Worm (Caenorhabditis elegans) whole organism, L3 larva: ENCODE results near the gene nspb-4.

Source experiments
- ZK546.5 ChIP-seq: sonication (generic microtip); optimal IDR thresholded peaks from 2 replicates; lab custom pipeline; 2017; ENCODE audit warnings: missing biosample characterization, missing genetic modification characterization
- ceh-82 ChIP-seq: fragments of 150-350 bp; optimal IDR thresholded peaks from 2 replicates; lab custom pipeline; 2014; ENCODE audit warnings: missing biosample characterization, missing genetic modification characterization
- elt-2 ChIP-seq: sonication (generic microtip); optimal IDR thresholded peaks from 2 replicates; lab custom pipeline; 2016; ENCODE audit warnings: missing genetic modification reagents, mild to moderate bottlenecking, missing genetic modification characterization, missing compliant biosample characterization
- mdl-1 ChIP-seq: fragments of 150-350 bp; optimal IDR thresholded peaks from 2 replicates; lab custom pipeline; 2014; ENCODE audit warnings: missing biosample characterization, missing genetic modification characterization
- nhr-12 ChIP-seq: fragments of 150-350 bp; optimal IDR thresholded peaks from 2 replicates; lab custom pipeline; 2014; ENCODE audit warnings: missing biosample characterization, missing genetic modification characterization
- nhr-28 ChIP-seq: fragments of 150-350 bp; optimal IDR thresholded peaks from 2 replicates; lab custom pipeline; 2014; ENCODE audit warnings: missing biosample characterization, missing genetic modification characterization
- skn-1 ChIP-seq: fragments of 150-350 bp; optimal IDR thresholded peaks from 2 replicates; lab custom pipeline; 2014; ENCODE audit warnings: missing biosample characterization, missing genetic modification characterization
- snpc-4 ChIP-seq: fragments of 150-350 bp; optimal IDR thresholded peaks from 2 replicates; lab custom pipeline; 2014; ENCODE audit warnings: missing biosample characterization, missing genetic modification characterization

ce11 chrIV:6562039-6562438 is 36.0 kb upstream of the nspb-4 start:
- TF ChIP-seq elt-2 (tag; lab: Kevin White, UChicago): no peak
- TF ChIP-seq ceh-82: no peak
- no peak for TF ChIP-seq skn-1 (tag; lab: Kevin White, UChicago)
- no peak for TF ChIP-seq nhr-12 (tag; lab: Kevin White, UChicago)
- TF ChIP-seq ZK546.5 (tag; lab: Kevin White, UChicago): no peak
- no peak for TF ChIP-seq nhr-28 (tag; lab: Kevin White, UChicago)
- TF ChIP-seq snpc-4 (tag; lab: Kevin White, UChicago): no peak
- no peak for TF ChIP-seq mdl-1 (tag; lab: Kevin White, UChicago)
